Worm (Caenorhabditis elegans) whole organism, L3 larva: ENCODE measurements around the gene jmjd-3.1.

Experiments used
- ZK546.5 ChIP-seq: sonication (generic microtip); optimal IDR thresholded peaks from 2 replicates; lab custom pipeline; 2017; ENCODE audit warnings: missing biosample characterization, missing genetic modification characterization
- ama-1 ChIP-seq: fragments of 150-350 bp; optimal IDR thresholded peaks from 2 replicates; lab custom pipeline; 2018
- ceh-82 ChIP-seq: fragments of 150-350 bp; optimal IDR thresholded peaks from 2 replicates; lab custom pipeline; 2014; ENCODE audit warnings: missing biosample characterization, missing genetic modification characterization
- ceh-9 ChIP-seq: sonication (generic microtip); optimal IDR thresholded peaks from 2 replicates; lab custom pipeline; 2018; ENCODE audit warnings: missing biosample characterization, missing genetic modification characterization
- daf-12 ChIP-seq: fragments of 150-350 bp; optimal IDR thresholded peaks from 2 replicates; lab custom pipeline; 2014; ENCODE audit warnings: missing biosample characterization, missing genetic modification reagents, missing genetic modification characterization
- egl-27 ChIP-seq: sonication (generic microtip); optimal IDR thresholded peaks from 4 replicates; lab custom pipeline; 2017; ENCODE audit warnings: missing biosample characterization, missing genetic modification reagents, missing genetic modification characterization
- egl-5 ChIP-seq: fragments of 150-350 bp; optimal IDR thresholded peaks from 2 replicates; lab custom pipeline; 2017; ENCODE audit warnings: missing biosample characterization, missing genetic modification reagents, missing genetic modification characterization, inconsistent platforms
- elt-1 ChIP-seq: fragments of 150-350 bp; optimal IDR thresholded peaks from 2 replicates; lab custom pipeline; 2014; ENCODE audit warnings: missing biosample characterization, missing genetic modification characterization
- elt-2 ChIP-seq: sonication (generic microtip); optimal IDR thresholded peaks from 2 replicates; lab custom pipeline; 2016; ENCODE audit warnings: missing genetic modification reagents, mild to moderate bottlenecking, missing genetic modification characterization, missing compliant biosample characterization
- elt-3 ChIP-seq, 3 experiments: fragments of 150-350 bp in 1 of 3; sonication (generic microtip) in 2 of 3; optimal IDR thresholded peaks; 2 replicates in 2 of 3; 4 replicates in 1 of 3; lab custom pipeline; 2014 to 2017; ENCODE audit warnings: missing biosample characterization in 3 of 3, missing genetic modification characterization in 3 of 3
- eor-1 ChIP-seq, 2 experiments: fragments of 150-350 bp; optimal IDR thresholded peaks; 2 replicates each; lab custom pipeline; 2014 to 2018; ENCODE audit warnings: missing biosample characterization in 2 of 2, missing genetic modification characterization in 2 of 2
- fkh-10 ChIP-seq: sonication (generic microtip); optimal IDR thresholded peaks from 2 replicates; lab custom pipeline; 2017; ENCODE audit warnings: missing biosample characterization, missing genetic modification reagents, missing genetic modification characterization
- fkh-2 ChIP-seq: fragments of 150-350 bp; optimal IDR thresholded peaks from 2 replicates; lab custom pipeline; 2014; ENCODE audit warnings: missing biosample characterization, missing genetic modification reagents, missing genetic modification characterization
- fos-1 ChIP-seq: fragments of 150-350 bp; optimal IDR thresholded peaks from 2 replicates; lab custom pipeline; 2014; ENCODE audit warnings: missing biosample characterization, missing genetic modification characterization
- hmg-11 ChIP-seq: sonication (generic microtip); optimal IDR thresholded peaks from 2 replicates; lab custom pipeline; 2016; ENCODE audit warnings: missing genetic modification characterization, missing compliant biosample characterization
- jun-1 ChIP-seq: fragments of 150-350 bp; optimal IDR thresholded peaks from 2 replicates; lab custom pipeline; 2014; ENCODE audit warnings: missing biosample characterization, missing genetic modification reagents, missing genetic modification characterization
- lin-15B ChIP-seq: fragments of 150-350 bp; optimal IDR thresholded peaks from 2 replicates; lab custom pipeline; 2014; ENCODE audit warnings: missing biosample characterization, missing genetic modification characterization
- lin-39 ChIP-seq: fragments of 150-350 bp; optimal IDR thresholded peaks from 2 replicates; lab custom pipeline; 2018; ENCODE audit warnings: missing biosample characterization, missing genetic modification reagents, missing genetic modification characterization
- lsy-12 ChIP-seq: sonication (generic microtip); optimal IDR thresholded peaks from 2 replicates; lab custom pipeline; 2016; ENCODE audit warnings: mild to moderate bottlenecking, missing genetic modification characterization, missing compliant biosample characterization
- mdl-1 ChIP-seq: fragments of 150-350 bp; optimal IDR thresholded peaks from 2 replicates; lab custom pipeline; 2014; ENCODE audit warnings: missing biosample characterization, missing genetic modification characterization
- nfya-1 ChIP-seq: sonication (generic microtip); optimal IDR thresholded peaks from 2 replicates; lab custom pipeline; 2017; ENCODE audit warnings: missing genetic modification characterization, mild to moderate bottlenecking, missing compliant biosample characterization, antibody characterized with exemption, moderate library complexity; ENCODE audit not compliant: insufficient read depth
- nhr-11 ChIP-seq: fragments of 150-350 bp; optimal IDR thresholded peaks from 2 replicates; lab custom pipeline; 2014; ENCODE audit warnings: missing biosample characterization, missing genetic modification characterization
- nhr-12 ChIP-seq: fragments of 150-350 bp; optimal IDR thresholded peaks from 2 replicates; lab custom pipeline; 2014; ENCODE audit warnings: missing biosample characterization, missing genetic modification characterization
- nhr-23 ChIP-seq: fragments of 150-350 bp; optimal IDR thresholded peaks from 2 replicates; lab custom pipeline; 2014; ENCODE audit warnings: missing biosample characterization, missing genetic modification reagents, missing genetic modification characterization
- nhr-25 ChIP-seq: sonication (generic microtip); optimal IDR thresholded peaks from 2 replicates; lab custom pipeline; 2017; ENCODE audit warnings: missing biosample characterization, missing genetic modification characterization
- nhr-28 ChIP-seq: fragments of 150-350 bp; optimal IDR thresholded peaks from 2 replicates; lab custom pipeline; 2014; ENCODE audit warnings: missing biosample characterization, missing genetic modification characterization
- nhr-43 ChIP-seq: sonication (generic microtip); optimal IDR thresholded peaks from 2 replicates; lab custom pipeline; 2016; ENCODE audit warnings: mild to moderate bottlenecking, missing genetic modification characterization, missing compliant biosample characterization; ENCODE audit not compliant: poor library complexity, severe bottlenecking
- nhr-67 ChIP-seq: fragments of 150-350 bp; optimal IDR thresholded peaks from 2 replicates; lab custom pipeline; 2014; ENCODE audit warnings: missing biosample characterization, missing genetic modification characterization
- nhr-76 ChIP-seq: fragments of 150-350 bp; sonication (generic microtip); optimal IDR thresholded peaks from 5 replicates; lab custom pipeline; 2014; ENCODE audit warnings: missing biosample characterization, missing genetic modification characterization
- pha-4 ChIP-seq: fragments of 150-350 bp; optimal IDR thresholded peaks from 2 replicates; lab custom pipeline; 2014; ENCODE audit warnings: missing biosample characterization, missing genetic modification reagents, missing genetic modification characterization
- pqm-1 ChIP-seq: fragments of 150-350 bp; optimal IDR thresholded peaks from 2 replicates; lab custom pipeline; 2017; ENCODE audit warnings: missing biosample characterization, missing genetic modification characterization, inconsistent platforms
- sea-2 ChIP-seq: fragments of 150-350 bp; sonication (generic microtip); optimal IDR thresholded peaks from 4 replicates; lab custom pipeline; 2014; ENCODE audit warnings: missing biosample characterization, missing genetic modification reagents, missing genetic modification characterization
- skn-1 ChIP-seq: fragments of 150-350 bp; optimal IDR thresholded peaks from 2 replicates; lab custom pipeline; 2014; ENCODE audit warnings: missing biosample characterization, missing genetic modification characterization
- tbx-2 ChIP-seq: sonication (generic microtip); optimal IDR thresholded peaks from 2 replicates; lab custom pipeline; 2016; ENCODE audit warnings: mild to moderate bottlenecking, missing genetic modification characterization, missing compliant biosample characterization
- unc-39 ChIP-seq: sonication (generic microtip); optimal IDR thresholded peaks from 4 replicates; lab custom pipeline; 2017; ENCODE audit warnings: missing biosample characterization, missing genetic modification characterization
- unc-62 ChIP-seq: fragments of 150-350 bp; sonication (generic microtip); optimal IDR thresholded peaks from 4 replicates; lab custom pipeline; 2014; ENCODE audit warnings: missing biosample characterization, missing genetic modification reagents, missing genetic modification characterization
- zag-1 ChIP-seq: fragments of 150-350 bp; optimal IDR thresholded peaks from 2 replicates; lab custom pipeline; 2014; ENCODE audit warnings: missing biosample characterization, missing genetic modification characterization
- ztf-11 ChIP-seq: fragments of 150-350 bp; optimal IDR thresholded peaks from 2 replicates; lab custom pipeline; 2014; ENCODE audit warnings: missing biosample characterization, missing genetic modification characterization

jmjd-3.1 gene

DNA sequence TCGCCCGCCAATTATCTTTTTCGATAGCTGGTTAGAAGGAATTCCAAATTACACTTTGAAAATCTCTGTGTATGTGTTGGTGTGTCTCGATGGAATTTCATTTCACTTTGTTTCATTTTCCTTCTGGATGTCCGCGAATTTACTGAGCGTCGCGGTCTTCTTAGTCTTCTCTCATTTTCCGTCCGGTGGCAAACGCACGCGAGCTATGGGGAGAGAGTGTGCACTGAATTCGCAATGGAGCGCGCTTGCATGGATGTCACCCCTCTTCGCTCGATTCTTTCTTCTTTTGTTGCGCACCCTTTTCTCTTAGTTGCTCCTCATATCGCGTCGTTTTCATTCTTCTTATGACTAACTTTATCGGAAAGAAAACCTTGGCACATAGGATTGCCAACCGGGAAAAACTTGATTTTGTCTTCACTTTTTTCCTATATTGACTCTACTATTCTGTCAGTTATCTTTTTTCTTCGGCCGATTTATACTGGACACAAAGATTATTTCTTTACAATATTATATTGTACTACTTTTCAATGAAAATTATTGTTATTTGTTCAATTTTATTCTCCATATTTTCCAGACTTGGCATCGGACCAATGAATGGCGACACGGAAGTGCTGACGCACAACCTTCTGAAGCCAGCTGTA lies 19.0 kb upstream of the jmjd-3.1 start, which contains the start of gene dhhc-14:
TSS of gene dhhc-14 (plus strand) at position 591 of the 641 bp plus-strand sequence.
- peak; percentile 3 for TF ChIP-seq nhr-23 (tag; lab: Kevin White, UChicago)
- TF ChIP-seq unc-39 (tag; lab: Kevin White, UChicago): no peak
- no peak for TF ChIP-seq elt-2 (tag; lab: Kevin White, UChicago)
- TF ChIP-seq jun-1 (tag; lab: Kevin White, UChicago): no peak
- peak; percentile 80 for TF ChIP-seq lin-39 (tag; lab: Kevin White, UChicago)
- peak; percentile 57 for TF ChIP-seq hmg-11 (tag; lab: Kevin White, UChicago)
- peak; percentile 71 for TF ChIP-seq nfya-1 (tag; lab: Kevin White, UChicago)
- no peak for TF ChIP-seq egl-5 (tag; lab: Kevin White, UChicago)
- TF ChIP-seq eor-1 (tag; optimal IDR thresholded peaks at IDR 0.05; lab: Kevin White, UChicago): no peak
- TF ChIP-seq ZK546.5 (tag; lab: Kevin White, UChicago): no peak
- no peak for TF ChIP-seq ceh-82 (tag; lab: Kevin White, UChicago)
- TF ChIP-seq sea-2 (GFP tag; lab: Kevin White, UChicago): no peak
- no peak for TF ChIP-seq egl-27 (tag; lab: Kevin White, UChicago)
- TF ChIP-seq ztf-11 (tag; lab: Kevin White, UChicago): no peak
- no peak for TF ChIP-seq ama-1 (lab: Kevin White, UChicago)
- peak; percentile 45 for TF ChIP-seq pha-4 (tag; lab: Kevin White, UChicago)
- TF ChIP-seq pqm-1 (tag; lab: Kevin White, UChicago): no peak
- TF ChIP-seq ceh-9 (tag; lab: Kevin White, UChicago): no peak
- TF ChIP-seq elt-3 (tag; optimal IDR thresholded peaks at IDR 0.05; lab: Kevin White, UChicago): no peak
- no peak for TF ChIP-seq unc-62 (GFP tag; lab: Kevin White, UChicago)
- no peak for TF ChIP-seq fkh-2 (tag; lab: Kevin White, UChicago)
- no peak for TF ChIP-seq nhr-28
- TF ChIP-seq daf-12: no peak
- no peak for TF ChIP-seq nhr-11
- TF ChIP-seq fos-1 (tag; lab: Kevin White, UChicago): no peak
- peak; percentile 23 for TF ChIP-seq skn-1 (tag; lab: Kevin White, UChicago)
- peak; percentile 13 for TF ChIP-seq mdl-1 (tag; lab: Kevin White, UChicago)
- TF ChIP-seq nhr-67: no peak
- TF ChIP-seq tbx-2 (tag; lab: Kevin White, UChicago): no peak
- no peak for TF ChIP-seq nhr-43 (tag; lab: Kevin White, UChicago)
- TF ChIP-seq fkh-10 (GFP tag; lab: Kevin White, UChicago): no peak
- TF ChIP-seq elt-1 (tag; lab: Kevin White, UChicago): no peak
- no peak for TF ChIP-seq lsy-12 (tag; lab: Kevin White, UChicago)
- peak; percentile 76 for TF ChIP-seq lin-15B (tag; lab: Kevin White, UChicago)

ce11 chrX:8554029-8554428 lies 16.8 kb upstream of the jmjd-3.1 start:
- TF ChIP-seq elt-1 (tag; lab: Kevin White, UChicago) (peak; percentile 83), ceh-9 (tag; lab: Kevin White, UChicago) (no peak), skn-1 (tag; lab: Kevin White, UChicago) (no peak), nhr-23 (tag; lab: Kevin White, UChicago) (no peak), fkh-10 (GFP tag; lab: Kevin White, UChicago) (no peak), elt-2 (tag; lab: Kevin White, UChicago) (no peak), nhr-12 (tag; lab: Kevin White, UChicago) (no peak), ama-1 (lab: Kevin White, UChicago) (no peak), nhr-25 (tag; lab: Kevin White, UChicago) (peak; percentile 52), ztf-11 (tag; lab: Kevin White, UChicago) (no peak), zag-1 (no peak), nhr-76 (tag; lab: Kevin White, UChicago) (no peak), elt-3 (tag; optimal IDR thresholded peaks at IDR 0.05; lab: Kevin White, UChicago) (no peak), fkh-2 (tag; lab: Kevin White, UChicago) (no peak), pqm-1 (tag; lab: Kevin White, UChicago) (no peak), egl-27 (tag; lab: Kevin White, UChicago) (no peak)
